Worm (Caenorhabditis elegans): Measurements from ENCODE around the gene T13C5.10.

T13C5.10 gene

ce11 chrX:6219892-6220291 lies 31.9 kb downstream of the T13C5.10 start (continued):
- TF ChIP-seq B0336.3 (GFP tag; IDR thresholded peaks at IDR 0.05), result no peak; the same call in 1 of the 2 replicates
- TF ChIP-seq die-1 (tag; optimal IDR thresholded peaks at IDR 0.05), result peak; percentile 78
- TF ChIP-seq C17E4.6 (GFP tag; IDR thresholded peaks at IDR 0.05), result no peak
- no peak for TF ChIP-seq lir-1 (GFP tag; conservative IDR thresholded peaks at IDR 0.05)
- no peak for TF ChIP-seq F23B12.7 (tag; optimal IDR thresholded peaks at IDR 0.05; ENCODE audit: insufficient read depth)
- peak; percentile 88 for TF ChIP-seq him-1 (tag; optimal IDR thresholded peaks at IDR 0.05)
- TF ChIP-seq athp-1 (tag; optimal IDR thresholded peaks at IDR 0.05), result peak; percentile 17
- no peak for TF ChIP-seq Y79H2A.3 (GFP tag; conservative IDR thresholded peaks at IDR 0.05)
- TF ChIP-seq somi-1 (GFP tag; optimal IDR thresholded peaks at IDR 0.05), result peak; percentile 37
- TF ChIP-seq T26A5.8 (tag; optimal IDR thresholded peaks at IDR 0.05), result no peak
- no peak for TF ChIP-seq lin-35 (GFP tag; optimal IDR thresholded peaks at IDR 0.05)
- peak in 1 of 2 experiments; percentile 33 for TF ChIP-seq let-607 (tag; optimal IDR thresholded peaks at IDR 0.05)
- no peak for TF ChIP-seq F22D6.2 (tag; optimal IDR thresholded peaks at IDR 0.05)
- no peak for TF ChIP-seq ztf-3 (GFP tag; optimal IDR thresholded peaks at IDR 0.05)
- peak; percentile 61; the same call in 1 of the 2 replicates for TF ChIP-seq Y53G8AR.9 (GFP tag; conservative IDR thresholded peaks at IDR 0.05)
- TF ChIP-seq aptf-3 (GFP tag; IDR thresholded peaks at IDR 0.05), result no peak
- peak; percentile 63 for TF ChIP-seq lin-40 (tag; optimal IDR thresholded peaks at IDR 0.05)
- TF ChIP-seq cebp-1 (GFP tag; IDR thresholded peaks at IDR 0.05), result no peak
- no peak for TF ChIP-seq cebp-1 (tag; optimal IDR thresholded peaks at IDR 0.05)
- no peak for TF ChIP-seq ztf-6 (GFP tag; IDR thresholded peaks at IDR 0.05)
- no peak for TF ChIP-seq attf-3 (GFP tag; conservative IDR thresholded peaks at IDR 0.05)
- TF ChIP-seq snpc-1.3 (tag; optimal IDR thresholded peaks at IDR 0.05; ENCODE audit: insufficient read depth), result no peak
- TF ChIP-seq F39B2.1 (GFP tag; IDR thresholded peaks at IDR 0.05), result no peak
- no peak for TF ChIP-seq F57C9.4 (tag; optimal IDR thresholded peaks at IDR 0.05)
- TF ChIP-seq nhr-120 (GFP tag; IDR thresholded peaks at IDR 0.05), result no peak
- no peak for TF ChIP-seq F10E7.11 (tag; optimal IDR thresholded peaks at IDR 0.05)
- peak; percentile 37 for TF ChIP-seq lin-54 (GFP tag; optimal IDR thresholded peaks at IDR 0.05)
- TF ChIP-seq zfh-2 (GFP tag; conservative IDR thresholded peaks at IDR 0.05), result no peak
- no peak for TF ChIP-seq madf-6 (GFP tag; IDR thresholded peaks at IDR 0.05)
- no peak for TF ChIP-seq ceh-91 (GFP tag; IDR thresholded peaks at IDR 0.05)
- no peak for TF ChIP-seq xnd-1 (tag; optimal IDR thresholded peaks at IDR 0.05)
- TF ChIP-seq atf-7 (tag; optimal IDR thresholded peaks at IDR 0.05), result no peak
- no peak for TF ChIP-seq hlh-26 (GFP tag; conservative IDR thresholded peaks at IDR 0.05)
- TF ChIP-seq attf-6 (GFP tag; IDR thresholded peaks at IDR 0.05), result no peak
- peak; percentile 32; the same call in 1 of the 2 replicates for TF ChIP-seq hmg-20 (GFP tag; IDR thresholded peaks at IDR 0.05)
- no peak for TF ChIP-seq dpl-1 (GFP tag; optimal IDR thresholded peaks at IDR 0.05)
- 0 out of 2 replicates have a peak, but pooled peaks have one; percentile 18 for TF ChIP-seq ceh-40 (GFP tag; IDR thresholded peaks at IDR 0.05)
- TF ChIP-seq mcd-1 (GFP tag; IDR thresholded peaks at IDR 0.05), result no peak
- no peak for TF ChIP-seq fkh-3 (tag; optimal IDR thresholded peaks at IDR 0.05)
- TF ChIP-seq bed-2 (GFP tag; IDR thresholded peaks at IDR 0.05), result no peak
- peak; percentile 20 for TF ChIP-seq ceh-79 (tag; optimal IDR thresholded peaks at IDR 0.05)
- TF ChIP-seq akir-1 (GFP tag; optimal IDR thresholded peaks at IDR 0.05), result no peak
- TF ChIP-seq nhr-179 (tag; optimal IDR thresholded peaks at IDR 0.05), result peak; percentile 15
- no peak for TF ChIP-seq mel-28 (tag; optimal IDR thresholded peaks at IDR 0.05; ENCODE audit: borderline replicate concordance)
- no peak for TF ChIP-seq Y67H2A.10 (GFP tag; conservative IDR thresholded peaks at IDR 0.05)
- TF ChIP-seq ama-1 (optimal IDR thresholded peaks at IDR 0.05), result no peak
- TF ChIP-seq ama-1 (GFP tag; optimal IDR thresholded peaks at IDR 0.05), result no peak
- TF ChIP-seq rcor-1 (GFP tag; IDR thresholded peaks at IDR 0.05), result no peak
- no peak for TF ChIP-seq ztf-22 (GFP tag; optimal IDR thresholded peaks at IDR 0.05)
- TF ChIP-seq tlf-1 (GFP tag; optimal IDR thresholded peaks at IDR 0.05), result peak; percentile 32

Data from whole organism, young adult.